Fruit fly (Drosophila melanogaster): ENCODE data around the gene LManVI.

LManVI gene

DNA sequence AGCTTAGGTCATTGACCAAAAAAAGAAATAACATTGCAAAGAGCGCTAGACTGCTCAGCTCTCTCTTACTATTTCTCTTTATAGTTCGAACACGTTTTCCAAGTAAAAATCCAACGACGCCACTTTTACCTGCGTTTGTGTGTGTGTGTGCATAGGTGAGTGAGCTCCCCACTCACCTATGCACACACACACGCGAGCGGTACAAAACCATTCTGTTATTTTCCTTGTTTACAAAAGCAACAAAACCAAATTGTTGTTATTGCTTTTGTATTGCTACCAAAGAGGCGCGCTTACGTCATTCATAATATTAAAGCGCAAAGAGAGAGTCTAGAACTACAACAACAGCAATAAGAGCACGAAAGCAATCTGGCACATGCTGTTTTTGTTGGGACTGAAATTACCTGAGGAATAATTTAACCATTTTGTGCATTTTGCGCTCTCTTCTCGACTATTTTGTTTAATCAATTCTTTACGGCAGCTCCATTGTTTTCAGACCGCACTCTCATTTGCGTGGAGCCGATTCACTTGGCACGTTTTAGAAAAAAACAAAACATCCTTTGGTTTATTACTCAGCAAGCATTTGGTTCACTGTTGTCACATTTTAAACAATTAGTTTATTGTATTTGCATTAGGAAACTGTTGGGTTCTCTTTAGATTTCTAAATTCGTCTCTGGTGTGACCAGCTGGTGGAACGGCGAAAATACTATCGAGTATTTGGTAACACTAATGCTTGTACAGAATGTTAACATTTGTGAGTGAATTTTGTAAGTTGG lies 40.9 kb downstream of the LManVI start, which contains the start of gene raw (continued):
- TF ChIP-seq gsb (GFP tag; IDR thresholded peaks at IDR 0.05) (no peak), fd3F (GFP tag; optimal IDR thresholded peaks at IDR 0.05) (no peak), Nf-YC (tag; optimal IDR thresholded peaks at IDR 0.05) (peak; percentile 4), YL-1 (GFP tag; optimal IDR thresholded peaks at IDR 0.05) (peak; percentile 16), bowl (GFP tag; IDR thresholded peaks at IDR 0.05) (no peak), CG16813 (GFP tag; IDR thresholded peaks at IDR 0.05; ENCODE audit: partially characterized antibody) (no peak), CG7963 (GFP tag; IDR thresholded peaks at IDR 0.05; ENCODE audit: partially characterized antibody) (no peak), peb (GFP tag; IDR thresholded peaks at IDR 0.05) (no peak), so (GFP tag; IDR thresholded peaks at IDR 0.05) (no peak), Nf-YA (GFP tag; IDR thresholded peaks at IDR 0.05) (no peak), HLH3B (GFP tag; IDR thresholded peaks at IDR 0.05) (no peak), vfl (GFP tag; optimal IDR thresholded peaks at IDR 0.05) (no peak), sr (GFP tag; IDR thresholded peaks at IDR 0.05) (no peak), Awh (GFP tag; IDR thresholded peaks at IDR 0.05) (no peak), CG12155 (GFP tag; optimal IDR thresholded peaks at IDR 0.05) (no peak), CG12942 (GFP tag; optimal IDR thresholded peaks at IDR 0.05) (no peak), CG1233 (GFP tag; optimal IDR thresholded peaks at IDR 0.05) (peak; percentile 21), CG15011 (GFP tag; optimal IDR thresholded peaks at IDR 0.05) (no peak), abd-A (tag; optimal IDR thresholded peaks at IDR 0.05) (peak; percentile 86), cg (GFP tag; optimal IDR thresholded peaks at IDR 0.05) (peak; percentile 93), CG10147 (GFP tag; optimal IDR thresholded peaks at IDR 0.05) (no peak), twi (tag; optimal IDR thresholded peaks at IDR 0.05) (no peak), hbn (GFP tag; IDR thresholded peaks at IDR 0.05; ENCODE audit: partially characterized antibody) (no peak), CG30403 (GFP tag; optimal IDR thresholded peaks at IDR 0.05) (no peak), CG4282 (GFP tag; optimal IDR thresholded peaks at IDR 0.05) (no peak), CrebB (tag; optimal IDR thresholded peaks at IDR 0.05) (peak; percentile 40), odd (GFP tag; optimal IDR thresholded peaks at IDR 0.05) (no peak), oc (tag; optimal IDR thresholded peaks at IDR 0.05) (no peak), nom (GFP tag; optimal IDR thresholded peaks at IDR 0.05) (peak; percentile 56), ftz-f1 (GFP tag; optimal IDR thresholded peaks at IDR 0.05) (no peak), CG10274 (GFP tag; optimal IDR thresholded peaks at IDR 0.05) (no peak), Oaz (GFP tag; IDR thresholded peaks at IDR 0.05) (no peak), Xrp1 (GFP tag; IDR thresholded peaks at IDR 0.05) (no peak), btn (GFP tag; optimal IDR thresholded peaks at IDR 0.05) (no peak), Trl (optimal IDR thresholded peaks at IDR 0.05) (peak; percentile 83 to 97), Trl (GFP tag; optimal IDR thresholded peaks at IDR 0.05) (peak; percentile 5), dmrt99B (tag; optimal IDR thresholded peaks at IDR 0.05) (no peak), yki (optimal IDR thresholded peaks at IDR 0.05) (no peak), CG6765 (GFP tag; optimal IDR thresholded peaks at IDR 0.05) (no peak), Dll (GFP tag; IDR thresholded peaks at IDR 0.05; ENCODE audit: partially characterized antibody) (no peak), ab (GFP tag; optimal IDR thresholded peaks at IDR 0.05) (no peak), TFAM (GFP tag; optimal IDR thresholded peaks at IDR 0.05) (no peak), grn (GFP tag; optimal IDR thresholded peaks at IDR 0.05) (no peak), sim (GFP tag; IDR thresholded peaks at IDR 0.05) (no peak), CG17568 (GFP tag; optimal IDR thresholded peaks at IDR 0.05) (peak; percentile 51), salm (tag; optimal IDR thresholded peaks at IDR 0.05) (no peak), dan (GFP tag; IDR thresholded peaks at IDR 0.05) (no peak), Taf1 (GFP tag; IDR thresholded peaks at IDR 0.05) (no peak), CG3847 (GFP tag; IDR thresholded peaks at IDR 0.05) (no peak), PHDP (tag; optimal IDR thresholded peaks at IDR 0.05) (peak; percentile 41), GATAe (GFP tag; conservative IDR thresholded peaks at IDR 0.05) (no peak)

Measured in whole organism, embryonic.